Worm (Caenorhabditis elegans) whole organism, mixed stage, embryonic: ENCODE measurements around the gene eif-3.F.

Experiments
- ceh-39 ChIP-seq: fragments of 150-350 bp; optimal IDR thresholded peaks from 2 replicates; lab custom pipeline; 2014; ENCODE audit warnings: missing biosample characterization, missing genetic modification characterization
- lsy-2 ChIP-seq: fragments of 150-350 bp; optimal IDR thresholded peaks from 2 replicates; lab custom pipeline; 2014; ENCODE audit warnings: missing biosample characterization, missing genetic modification characterization
- nhr-12 ChIP-seq: fragments of 150-350 bp; optimal IDR thresholded peaks from 2 replicates; lab custom pipeline; 2014; ENCODE audit warnings: missing biosample characterization, missing genetic modification characterization
- nhr-28 ChIP-seq: fragments of 150-350 bp; optimal IDR thresholded peaks from 2 replicates; lab custom pipeline; 2014; ENCODE audit warnings: missing biosample characterization, missing genetic modification characterization
- sem-2 ChIP-seq: fragments of 200-800 bp; sonication (Bioruptor generic); optimal IDR thresholded peaks from 2 replicates; lab custom pipeline; 2018; ENCODE audit warnings: mild to moderate bottlenecking, missing genetic modification characterization, missing compliant biosample characterization
- unc-120 ChIP-seq: sonication (generic microtip); optimal IDR thresholded peaks from 2 replicates; lab custom pipeline; 2017; ENCODE audit warnings: missing genetic modification characterization, missing compliant biosample characterization; ENCODE audit not compliant: poor library complexity, severe bottlenecking
- unc-39 ChIP-seq: fragments of 150-350 bp; optimal IDR thresholded peaks from 2 replicates; lab custom pipeline; 2014; ENCODE audit warnings: missing biosample characterization, missing genetic modification characterization
- zip-8 ChIP-seq: fragments of 150-350 bp; optimal IDR thresholded peaks from 2 replicates; lab custom pipeline; 2014; ENCODE audit warnings: missing biosample characterization, missing genetic modification characterization

- TF ChIP-seq zip-8 (tag; lab: Kevin White, UChicago): no peak
- no peak for TF ChIP-seq nhr-12 (tag; lab: Kevin White, UChicago)
- TF ChIP-seq sem-2: no peak
- no peak for TF ChIP-seq lsy-2 (tag; lab: Kevin White, UChicago)
- no peak for TF ChIP-seq unc-120
- no peak for TF ChIP-seq ceh-39 (tag; lab: Kevin White, UChicago)
- no peak for TF ChIP-seq nhr-28 (tag; lab: Kevin White, UChicago)
- TF ChIP-seq unc-39: no peak
These were observed 2.3 kb downstream of the eif-3.F start, which contains the start of gene scp-1 for ce11 chrII:9333714-9334113.
